Fruit fly (Drosophila melanogaster): ENCODE measurements around the gene CG13101.

The CG13101 gene

DNA sequence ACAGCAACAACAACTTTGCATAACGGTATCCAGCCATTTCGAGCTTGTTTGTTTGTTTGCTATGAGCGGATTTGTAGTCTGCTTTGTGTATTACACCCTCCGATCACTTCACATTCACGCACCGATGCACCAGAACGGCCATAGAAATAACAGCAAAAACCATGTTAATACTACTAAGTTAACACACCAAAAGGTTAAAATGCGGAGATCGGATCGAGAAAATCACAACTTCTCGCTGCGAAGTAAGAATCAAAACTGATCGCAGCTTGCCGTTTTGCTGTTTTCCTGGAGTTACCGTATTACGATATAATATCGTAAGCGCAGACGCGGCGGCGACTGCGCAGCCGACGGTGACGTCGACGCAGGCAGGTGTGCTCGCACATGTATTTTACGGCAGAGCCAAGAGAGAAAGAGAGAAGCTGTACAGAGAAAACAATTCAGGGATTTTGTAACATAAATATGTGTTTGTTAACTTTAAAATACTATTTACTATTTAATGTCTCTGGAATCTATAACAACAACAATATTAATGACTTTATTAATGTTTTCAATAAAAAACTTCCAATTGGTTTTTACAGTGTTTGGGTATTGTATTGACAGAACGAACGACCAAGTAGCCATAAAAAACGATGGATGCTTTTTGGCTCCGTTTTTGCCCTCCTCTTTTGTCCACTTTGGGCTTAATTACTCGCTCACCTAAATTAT, at the start of gene CG13101 (continued):
- no peak for TF ChIP-seq gfzf (GFP tag; optimal IDR thresholded peaks at IDR 0.05)
- TF ChIP-seq crc (GFP tag; optimal IDR thresholded peaks at IDR 0.05): peak; percentile 63
- TF ChIP-seq Hr78 (GFP tag; optimal IDR thresholded peaks at IDR 0.05): peak in 1 of 2 experiments; percentile 72
- TF ChIP-seq Dbx (GFP tag; IDR thresholded peaks at IDR 0.05): peak; percentile 95
- peak; percentile 90 for TF ChIP-seq CG18476 (GFP tag; optimal IDR thresholded peaks at IDR 0.05)
- no peak for TF ChIP-seq Dp (GFP tag; optimal IDR thresholded peaks at IDR 0.05)
- TF ChIP-seq Dad (GFP tag; optimal IDR thresholded peaks at IDR 0.05): peak; percentile 71
- peak; percentile 82 for TF ChIP-seq CG15011 (GFP tag; optimal IDR thresholded peaks at IDR 0.05)
- peak; percentile 93 for TF ChIP-seq CG17359 (tag; optimal IDR thresholded peaks at IDR 0.05)
- TF ChIP-seq ttk (GFP tag; IDR thresholded peaks at IDR 0.05): peak; percentile 93
- TF ChIP-seq Asciz (GFP tag; optimal IDR thresholded peaks at IDR 0.05): peak; percentile 90
- peak; percentile 97 for TF ChIP-seq CG31441 (GFP tag; IDR thresholded peaks at IDR 0.05)
- no peak for TF ChIP-seq fru (optimal IDR thresholded peaks at IDR 0.05)
- peak; percentile 84 for TF ChIP-seq CG12104 (GFP tag; optimal IDR thresholded peaks at IDR 0.05)
- no peak for TF ChIP-seq Doc2 (GFP tag; IDR thresholded peaks at IDR 0.05)
- TF ChIP-seq ewg (GFP tag; optimal IDR thresholded peaks at IDR 0.05): peak; percentile 78
- TF ChIP-seq CG14710 (tag; optimal IDR thresholded peaks at IDR 0.05): peak; percentile 91
- TF ChIP-seq gt (GFP tag; IDR thresholded peaks at IDR 0.05): peak; percentile 69
- TF ChIP-seq CG4328 (GFP tag; optimal IDR thresholded peaks at IDR 0.05): peak; percentile 24
- peak; percentile 63 for TF ChIP-seq CG18011 (GFP tag; optimal IDR thresholded peaks at IDR 0.05)
- TF ChIP-seq CG3281 (GFP tag; optimal IDR thresholded peaks at IDR 0.05): peak; percentile 90
- TF ChIP-seq chm (GFP tag; IDR thresholded peaks at IDR 0.05): peak; percentile 93; the same call in 1 of the 2 replicates
- TF ChIP-seq CG31224 (GFP tag; IDR thresholded peaks at IDR 0.05): peak; percentile 90
- TF ChIP-seq ranshi (GFP tag; IDR thresholded peaks at IDR 0.05): peak; percentile 94
- peak; percentile 86 to 91 for TF ChIP-seq dpn (GFP tag; optimal IDR thresholded peaks at IDR 0.05)
- peak; percentile 74; the same call in 1 of the 2 replicates for TF ChIP-seq MBD-R2 (GFP tag; IDR thresholded peaks at IDR 0.05)
- TF ChIP-seq Sry-δ (GFP tag; optimal IDR thresholded peaks at IDR 0.05): peak; percentile 42
- peak; percentile 92 for TF ChIP-seq esg (GFP tag; conservative IDR thresholded peaks at IDR 0.05)
- peak; percentile 93 for TF ChIP-seq CG4424 (GFP tag; optimal IDR thresholded peaks at IDR 0.05)
- peak; percentile 88 for TF ChIP-seq trem (tag; optimal IDR thresholded peaks at IDR 0.05)
- TF ChIP-seq danr (GFP tag; IDR thresholded peaks at IDR 0.05): peak; percentile 85
- TF ChIP-seq CG3995 (GFP tag; optimal IDR thresholded peaks at IDR 0.05): peak; percentile 18
- TF ChIP-seq D19A (tag; optimal IDR thresholded peaks at IDR 0.05): peak; percentile 80
- peak; percentile 93 for TF ChIP-seq CG2120 (GFP tag; optimal IDR thresholded peaks at IDR 0.05)
- no peak for TF ChIP-seq cg (GFP tag; optimal IDR thresholded peaks at IDR 0.05)
- TF ChIP-seq amos (GFP tag; IDR thresholded peaks at IDR 0.05; ENCODE audit: partially characterized antibody): no peak
- TF ChIP-seq Sry-β (GFP tag; optimal IDR thresholded peaks at IDR 0.05): no peak
- no peak for TF ChIP-seq mirr (GFP tag; optimal IDR thresholded peaks at IDR 0.05)
- no peak for TF ChIP-seq Doc3 (GFP tag; IDR thresholded peaks at IDR 0.05; ENCODE audit: partially characterized antibody)
- TF ChIP-seq CG31388 (GFP tag; optimal IDR thresholded peaks at IDR 0.05): peak; percentile 71
- peak; percentile 93 for TF ChIP-seq Hmr (GFP tag; optimal IDR thresholded peaks at IDR 0.05)
- TF ChIP-seq slou (GFP tag; optimal IDR thresholded peaks at IDR 0.05): peak; percentile 76
- TF ChIP-seq ssp (GFP tag; IDR thresholded peaks at IDR 0.05): peak; percentile 87
- TF ChIP-seq CG13894 (tag; optimal IDR thresholded peaks at IDR 0.05): peak; percentile 74
- TF ChIP-seq hkb (optimal IDR thresholded peaks at IDR 0.05): no peak
- TF ChIP-seq hkb (GFP tag; IDR thresholded peaks at IDR 0.05): peak; percentile 95
- TF ChIP-seq pfk (GFP tag; optimal IDR thresholded peaks at IDR 0.05): no peak
- TF ChIP-seq en (GFP tag; optimal IDR thresholded peaks at IDR 0.05): peak; percentile 68
- no peak for TF ChIP-seq inv (GFP tag; IDR thresholded peaks at IDR 0.05; ENCODE audit: partially characterized antibody)
- TF ChIP-seq grau (tag; optimal IDR thresholded peaks at IDR 0.05): peak; percentile 94
